Worm (Caenorhabditis elegans) whole organism, midembryonic: ENCODE measurements around the gene Y46E12A.5.

Experiments
- T22C8.4 ChIP-seq: fragments of 200-800 bp; sonication (Bioruptor generic); IDR thresholded peaks from 2 replicates; pipeline ENCODE4 v1.3.6; 2022; ENCODE audit warnings: missing genetic modification characterization, missing compliant biosample characterization
- cog-1 ChIP-seq: sonication (generic microtip); optimal IDR thresholded peaks from 2 replicates; lab custom pipeline; 2016; ENCODE audit warnings: missing genetic modification characterization, missing compliant biosample characterization
- flt-1 ChIP-seq: fragments of 200-800 bp; sonication (Bioruptor generic); IDR thresholded peaks from 2 replicates; pipeline ENCODE4 v1.3.6; 2022; ENCODE audit warnings: missing genetic modification characterization, missing compliant biosample characterization
- klf-2 ChIP-seq: fragments of 200-800 bp; sonication (Bioruptor generic); conservative IDR thresholded peaks from 2 replicates; pipeline ENCODE4 v1.3.6; 2022; ENCODE audit warnings: missing genetic modification reagents, missing genetic modification characterization, missing compliant biosample characterization
- med-1 ChIP-seq: sonication (generic microtip); optimal IDR thresholded peaks from 2 replicates; lab custom pipeline; 2017; ENCODE audit warnings: missing genetic modification characterization, mild to moderate bottlenecking, missing compliant biosample characterization, antibody characterized with exemption, missing genetic modification reagents; ENCODE audit not compliant: insufficient read depth
- ref-1 ChIP-seq: fragments of 200-800 bp; sonication (Bioruptor generic); conservative IDR thresholded peaks from 2 replicates; pipeline ENCODE4 v1.3.6; 2022; ENCODE audit warnings: missing genetic modification reagents, missing genetic modification characterization, missing compliant biosample characterization
- tab-1 ChIP-seq: fragments of 200-800 bp; sonication (Bioruptor generic); IDR thresholded peaks from 2 replicates; pipeline ENCODE4 v1.3.6; 2022; ENCODE audit warnings: missing genetic modification characterization, missing compliant biosample characterization
- ztf-23 ChIP-seq: fragments of 200-800 bp; sonication (Bioruptor generic); IDR thresholded peaks from 2 replicates; pipeline ENCODE4 v1.3.6; 2022; ENCODE audit warnings: missing genetic modification reagents, missing genetic modification characterization, missing compliant biosample characterization
- ztf-29 ChIP-seq: fragments of 200-800 bp; sonication (Bioruptor generic); IDR thresholded peaks from 2 replicates; pipeline ENCODE4 v1.3.6; 2022; ENCODE audit warnings: missing genetic modification reagents, missing genetic modification characterization, missing compliant biosample characterization

Gene Y46E12A.5

ce11 chrIII:1758151-1758550 lies at the start of gene Y46E12A.5:
TSS of gene Y46E12A.5 (minus strand) at chrIII:1758251.
- no peak for TF ChIP-seq cog-1
- TF ChIP-seq med-1 (GFP tag; lab: Kevin White, UChicago), result no peak
- no peak for TF ChIP-seq klf-2
- TF ChIP-seq flt-1 (GFP tag; lab: Robert Waterston, UW), result no peak
- TF ChIP-seq ztf-23 (GFP tag; lab: Robert Waterston, UW), result no peak
- no peak for TF ChIP-seq ref-1

ce11 chrIII:1807297-1807935 lies 49.4 kb upstream of the Y46E12A.5 start:
- peak; percentile 98 for TF ChIP-seq T22C8.4

- TF ChIP-seq med-1 (GFP tag; lab: Kevin White, UChicago), result no peak
- TF ChIP-seq ztf-23 (GFP tag; lab: Robert Waterston, UW), result no peak
- peak; percentile 84 for TF ChIP-seq T22C8.4
Observed at ce11 chrIII:1806183-1806798, 48.2 kb upstream of the Y46E12A.5 start.

ce11 chrIII:1805415-1806008 lies 47.5 kb upstream of the Y46E12A.5 start:
- peak; percentile 87 for TF ChIP-seq T22C8.4
- TF ChIP-seq ztf-29 (GFP tag; lab: Robert Waterston, UW), result no peak
- TF ChIP-seq ref-1, result no peak
- TF ChIP-seq ztf-23 (GFP tag; lab: Robert Waterston, UW), result no peak
- no peak for TF ChIP-seq med-1 (GFP tag; lab: Kevin White, UChicago)
- TF ChIP-seq klf-2, result no peak

- TF ChIP-seq T22C8.4 (no peak), cog-1 (no peak), ztf-23 (GFP tag; lab: Robert Waterston, UW) (no peak), klf-2 (no peak), flt-1 (GFP tag; lab: Robert Waterston, UW) (no peak), ztf-29 (GFP tag; lab: Robert Waterston, UW) (no peak), tab-1 (GFP tag; lab: Robert Waterston, UW) (no peak), ref-1 (no peak), med-1 (GFP tag; lab: Kevin White, UChicago) (no peak)
Observed at ce11 chrIII:1804477-1804876, 46.4 kb upstream of the Y46E12A.5 start.

- no peak for TF ChIP-seq flt-1 (GFP tag; lab: Robert Waterston, UW)
- TF ChIP-seq T22C8.4, result no peak
- TF ChIP-seq ztf-29 (GFP tag; lab: Robert Waterston, UW), result no peak
- no peak for TF ChIP-seq ref-1
- TF ChIP-seq klf-2, result no peak
- no peak for TF ChIP-seq med-1 (GFP tag; lab: Kevin White, UChicago)
- no peak for TF ChIP-seq cog-1
- no peak for TF ChIP-seq ztf-23 (GFP tag; lab: Robert Waterston, UW)
- no peak for TF ChIP-seq tab-1 (GFP tag; lab: Robert Waterston, UW)
Observed at ce11 chrIII:1803000-1803399, 44.9 kb upstream of the Y46E12A.5 start.

- TF ChIP-seq ref-1 (no peak), tab-1 (GFP tag; lab: Robert Waterston, UW) (no peak), ztf-23 (GFP tag; lab: Robert Waterston, UW) (no peak), T22C8.4 (no peak), cog-1 (no peak), med-1 (GFP tag; lab: Kevin White, UChicago) (no peak), klf-2 (no peak), ztf-29 (GFP tag; lab: Robert Waterston, UW) (no peak), flt-1 (GFP tag; lab: Robert Waterston, UW) (no peak)
Observed at ce11 chrIII:1799407-1799806, 41.4 kb upstream of the Y46E12A.5 start.

ce11 chrIII:1794100-1794499 lies 36.0 kb upstream of the Y46E12A.5 start:
- TF ChIP-seq klf-2, result no peak
- peak; percentile 73 for TF ChIP-seq T22C8.4
- TF ChIP-seq flt-1 (GFP tag; lab: Robert Waterston, UW), result no peak
- TF ChIP-seq cog-1, result no peak
- TF ChIP-seq ref-1, result no peak
- no peak for TF ChIP-seq ztf-23 (GFP tag; lab: Robert Waterston, UW)
- no peak for TF ChIP-seq tab-1 (GFP tag; lab: Robert Waterston, UW)

ce11 chrIII:1793416-1793815 lies 35.4 kb upstream of the Y46E12A.5 start:
- TF ChIP-seq cog-1 (no peak), ref-1 (no peak), ztf-23 (GFP tag; lab: Robert Waterston, UW) (no peak), klf-2 (no peak), T22C8.4 (peak; percentile 66), flt-1 (GFP tag; lab: Robert Waterston, UW) (no peak)

- TF ChIP-seq T22C8.4, result no peak
Observed at ce11 chrIII:1791949-1792348, 33.9 kb upstream of the Y46E12A.5 start.

ce11 chrIII:1788972-1789371 lies 30.9 kb upstream of the Y46E12A.5 start:
- TF ChIP-seq klf-2, result no peak
- TF ChIP-seq tab-1 (GFP tag; lab: Robert Waterston, UW), result no peak
